Fruit fly (Drosophila melanogaster): Measurements from ENCODE around the gene pip.

The pip gene

DNA sequence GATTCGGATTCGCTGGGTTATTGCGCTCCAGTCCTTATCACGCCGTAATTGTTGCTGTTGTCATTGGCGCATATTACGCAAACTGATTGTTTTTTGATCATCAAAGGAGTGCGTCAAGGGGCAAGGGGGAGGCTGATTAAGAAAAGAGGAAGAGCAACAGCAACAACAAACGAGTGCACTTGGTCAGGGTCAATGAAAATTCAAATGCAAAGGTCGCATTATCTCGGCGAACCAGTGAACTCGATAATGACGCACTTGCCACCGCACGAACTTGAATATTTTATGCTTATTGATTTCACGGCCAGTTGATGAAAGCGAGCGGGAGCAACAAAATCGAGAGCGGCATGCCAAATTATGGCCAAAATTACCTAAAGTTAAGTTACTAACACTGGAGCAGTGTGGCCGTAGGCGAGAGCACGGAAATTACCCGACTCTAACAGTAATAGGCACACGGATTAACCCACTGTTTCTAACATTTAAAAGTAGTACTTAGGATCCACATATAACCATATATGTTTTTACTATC is 77.1 kb downstream of the pip start, which contains the start of gene nes (continued):
- TF ChIP-seq Bgb (GFP tag; IDR thresholded peaks at IDR 0.05; ENCODE audit: partially characterized antibody) (peak; percentile 52; the same call in 1 of the 2 replicates), CG13287 (GFP tag; IDR thresholded peaks at IDR 0.05; ENCODE audit: partially characterized antibody) (peak; percentile 47; the same call in 1 of the 2 replicates), MBD-R2 (GFP tag; IDR thresholded peaks at IDR 0.05) (peak; percentile 54), shn (GFP tag; optimal IDR thresholded peaks at IDR 0.05) (no peak), luna (GFP tag; optimal IDR thresholded peaks at IDR 0.05) (no peak), bbx (GFP tag; IDR thresholded peaks at IDR 0.05; ENCODE audit: partially characterized antibody) (peak; percentile 30; the same call in 1 of the 2 replicates), CG9797 (GFP tag; optimal IDR thresholded peaks at IDR 0.05) (peak; percentile 51), Doc3 (GFP tag; IDR thresholded peaks at IDR 0.05; ENCODE audit: partially characterized antibody) (0 out of 3 replicates have a peak, but pooled peaks have one; percentile 44), Xbp1 (GFP tag; optimal IDR thresholded peaks at IDR 0.05) (peak; percentile 38), zfh2 (GFP tag; optimal IDR thresholded peaks at IDR 0.05) (peak; percentile 28), Jarid2 (GFP tag; optimal IDR thresholded peaks at IDR 0.05) (peak; percentile 17), row (GFP tag; IDR thresholded peaks at IDR 0.05) (peak; percentile 81), Hr78 (GFP tag; optimal IDR thresholded peaks at IDR 0.05) (peak in 1 of 2 experiments; percentile 80), ind (GFP tag; optimal IDR thresholded peaks at IDR 0.05) (peak; percentile 21), CG10147 (GFP tag; optimal IDR thresholded peaks at IDR 0.05) (peak; percentile 37), mirr (GFP tag; optimal IDR thresholded peaks at IDR 0.05) (peak; percentile 6), CG34376 (GFP tag; optimal IDR thresholded peaks at IDR 0.05) (peak; percentile 58), YL-1 (GFP tag; optimal IDR thresholded peaks at IDR 0.05) (peak; percentile 7), CG2199 (GFP tag; IDR thresholded peaks at IDR 0.05) (no peak), CG4360 (GFP tag; IDR thresholded peaks at IDR 0.05) (peak; percentile 74), CG32532 (GFP tag; IDR thresholded peaks at IDR 0.05) (peak; percentile 49; the same call in 1 of the 2 replicates), Abd-B (GFP tag; optimal IDR thresholded peaks at IDR 0.05) (peak; percentile 18), CG14050 (GFP tag; IDR thresholded peaks at IDR 0.05) (peak; percentile 18; the same call in 1 of the 3 replicates), CG15269 (tag; optimal IDR thresholded peaks at IDR 0.05) (no peak), ab (GFP tag; optimal IDR thresholded peaks at IDR 0.05) (no peak), pum (GFP tag; optimal IDR thresholded peaks at IDR 0.05) (no peak), sens (GFP tag) (peak; percentile 74), CG32767 (GFP tag; IDR thresholded peaks at IDR 0.05) (no peak), CG2202 (tag; optimal IDR thresholded peaks at IDR 0.05) (no peak), Oli (tag; optimal IDR thresholded peaks at IDR 0.05) (no peak), gfzf (GFP tag; optimal IDR thresholded peaks at IDR 0.05) (peak; percentile 71), pzg (GFP tag; optimal IDR thresholded peaks at IDR 0.05) (peak; percentile 54), nom (GFP tag; optimal IDR thresholded peaks at IDR 0.05) (peak; percentile 3), eyg (GFP tag; optimal IDR thresholded peaks at IDR 0.05) (no peak), vvl (GFP tag; IDR thresholded peaks at IDR 0.05) (peak; percentile 36), Gug (GFP tag; IDR thresholded peaks at IDR 0.05) (peak; percentile 13; the same call in 1 of the 4 replicates), Pdp1 (GFP tag; optimal IDR thresholded peaks at IDR 0.05) (peak in 1 of 2 experiments; percentile 96), tgo (GFP tag; IDR thresholded peaks at IDR 0.05) (0 out of 3 replicates have a peak, but pooled peaks have one; percentile 29), CG3847 (GFP tag; IDR thresholded peaks at IDR 0.05) (peak; percentile 26), BEAF-32 (GFP tag; optimal IDR thresholded peaks at IDR 0.05) (peak; percentile 11), CG14710 (tag; optimal IDR thresholded peaks at IDR 0.05) (peak; percentile 6), Atf6 (GFP tag; IDR thresholded peaks at IDR 0.05) (peak; percentile 50; the same call in 1 of the 2 replicates), bab2 (GFP tag; optimal IDR thresholded peaks at IDR 0.05) (peak; percentile 9), CG6854 (GFP tag; optimal IDR thresholded peaks at IDR 0.05) (peak; percentile 15), Tbp (GFP tag; optimal IDR thresholded peaks at IDR 0.05) (no peak), Hmr (GFP tag; optimal IDR thresholded peaks at IDR 0.05) (peak; percentile 20), CrebB (tag; optimal IDR thresholded peaks at IDR 0.05) (peak; percentile 14), CG8924 (tag; optimal IDR thresholded peaks at IDR 0.05) (peak; percentile 23), ac (GFP tag; optimal IDR thresholded peaks at IDR 0.05) (no peak)
